Fruit fly (Drosophila melanogaster): ENCODE results near the gene janA.
A peak's percentile ranks its signal among the peaks of the same experiment; 100 is the strongest.

dm6 chr3R:29995035-29995434 is 44.3 kb downstream of the janA start, which contains the start of the genes CG7903 and Sas-6:
- no peak for TF ChIP-seq CG15710 (tag; optimal IDR thresholded peaks at IDR 0.05)
- TF ChIP-seq CG34367 (tag; optimal IDR thresholded peaks at IDR 0.05): no peak
- no peak for TF ChIP-seq gl (tag; optimal IDR thresholded peaks at IDR 0.05)
- no peak for TF ChIP-seq CG12605 (GFP tag; IDR thresholded peaks at IDR 0.05)
- TF ChIP-seq CG32121 (GFP tag; IDR thresholded peaks at IDR 0.05): no peak
- TF ChIP-seq D1 (tag; optimal IDR thresholded peaks at IDR 0.05): no peak
- TF ChIP-seq CG4496 (GFP tag; IDR thresholded peaks at IDR 0.05): peak; percentile 44; the same call in 1 of the 3 replicates
- no peak for TF ChIP-seq CG9948 (tag; optimal IDR thresholded peaks at IDR 0.05)
- TF ChIP-seq rn (GFP tag; IDR thresholded peaks at IDR 0.05): no peak
- TF ChIP-seq CG14655 (GFP tag; optimal IDR thresholded peaks at IDR 0.05): no peak
